Fruit fly (Drosophila melanogaster) whole organism: ENCODE measurements around the gene temp.

ENCODE experiments used
- CG8478 ChIP-seq: fragments of >200 bp; optimal IDR thresholded peaks from 2 replicates; lab custom pipeline; 2018; ENCODE audit warnings: inconsistent platforms
- Dll ChIP-seq: fragments of >200 bp; optimal IDR thresholded peaks from 2 replicates; lab custom pipeline; 2017
- EcR ChIP-seq, 2 experiments: fragments of >200 bp; optimal IDR thresholded peaks; 2 replicates each; lab custom pipeline; 2017; ENCODE audit warnings: missing biosample characterization in 2 of 2, missing genetic modification characterization in 2 of 2, missing genetic modification reagents in 2 of 2
- usp ChIP-seq: fragments of >200 bp; optimal IDR thresholded peaks from 2 replicates; lab custom pipeline; 2017; ENCODE audit warnings: missing biosample characterization, missing genetic modification characterization, mixed read lengths

DNA sequence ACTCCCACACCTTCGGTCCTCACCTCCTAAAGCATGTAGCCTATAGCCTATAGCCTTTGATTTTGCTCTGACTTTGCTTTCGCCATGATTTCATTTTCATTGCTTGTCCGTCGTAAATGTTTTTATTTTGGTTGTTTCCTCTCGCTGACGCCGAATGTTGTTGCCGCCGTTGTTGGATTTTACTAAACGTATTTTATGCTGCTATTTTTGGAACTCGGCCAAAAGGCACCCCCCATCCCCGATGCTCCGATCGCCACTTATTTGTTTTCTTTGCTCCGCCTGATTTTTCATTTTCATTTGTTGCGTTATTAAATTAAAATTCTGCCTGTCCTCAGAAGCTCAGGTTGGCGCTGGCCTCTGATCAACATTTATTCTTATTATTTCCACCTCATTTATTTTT is 43.1 kb downstream of the temp start:
- TF ChIP-seq EcR (GFP tag; optimal IDR thresholded peaks at IDR 0.05; lab: Kevin White, UChicago) (no peak), CG8478 (lab: Kevin White, UChicago) (no peak), usp (GFP tag; lab: Kevin White, UChicago) (no peak), Dll (lab: Kevin White, UChicago) (no peak)
